Worm (Caenorhabditis elegans) whole organism, L3 larva: Measurements from ENCODE around the gene T26C11.4.

Source experiments
- ZK546.5 ChIP-seq: sonication (generic microtip); optimal IDR thresholded peaks from 2 replicates; lab custom pipeline; 2017; ENCODE audit warnings: missing biosample characterization, missing genetic modification characterization
- ama-1 ChIP-seq: fragments of 150-350 bp; optimal IDR thresholded peaks from 2 replicates; lab custom pipeline; 2018
- ceh-28 ChIP-seq: fragments of 150-350 bp; optimal IDR thresholded peaks from 2 replicates; lab custom pipeline; 2014; ENCODE audit warnings: missing biosample characterization, missing genetic modification reagents, missing genetic modification characterization
- ceh-82 ChIP-seq: fragments of 150-350 bp; optimal IDR thresholded peaks from 2 replicates; lab custom pipeline; 2014; ENCODE audit warnings: missing biosample characterization, missing genetic modification characterization
- ceh-9 ChIP-seq: sonication (generic microtip); optimal IDR thresholded peaks from 2 replicates; lab custom pipeline; 2018; ENCODE audit warnings: missing biosample characterization, missing genetic modification characterization
- egl-27 ChIP-seq: sonication (generic microtip); optimal IDR thresholded peaks from 4 replicates; lab custom pipeline; 2017; ENCODE audit warnings: missing biosample characterization, missing genetic modification reagents, missing genetic modification characterization
- egl-5 ChIP-seq: fragments of 150-350 bp; optimal IDR thresholded peaks from 2 replicates; lab custom pipeline; 2017; ENCODE audit warnings: missing biosample characterization, missing genetic modification reagents, missing genetic modification characterization, inconsistent platforms
- elt-1 ChIP-seq: fragments of 150-350 bp; optimal IDR thresholded peaks from 2 replicates; lab custom pipeline; 2014; ENCODE audit warnings: missing biosample characterization, missing genetic modification characterization
- elt-2 ChIP-seq: sonication (generic microtip); optimal IDR thresholded peaks from 2 replicates; lab custom pipeline; 2016; ENCODE audit warnings: missing genetic modification reagents, mild to moderate bottlenecking, missing genetic modification characterization, missing compliant biosample characterization
- eor-1 ChIP-seq, 2 experiments: fragments of 150-350 bp; optimal IDR thresholded peaks; 2 replicates each; lab custom pipeline; 2014 to 2018; ENCODE audit warnings: missing biosample characterization in 2 of 2, missing genetic modification characterization in 2 of 2
- fkh-10 ChIP-seq: sonication (generic microtip); optimal IDR thresholded peaks from 2 replicates; lab custom pipeline; 2017; ENCODE audit warnings: missing biosample characterization, missing genetic modification reagents, missing genetic modification characterization
- fkh-2 ChIP-seq: fragments of 150-350 bp; optimal IDR thresholded peaks from 2 replicates; lab custom pipeline; 2014; ENCODE audit warnings: missing biosample characterization, missing genetic modification reagents, missing genetic modification characterization
- fos-1 ChIP-seq: fragments of 150-350 bp; optimal IDR thresholded peaks from 2 replicates; lab custom pipeline; 2014; ENCODE audit warnings: missing biosample characterization, missing genetic modification characterization
- hmg-11 ChIP-seq: sonication (generic microtip); optimal IDR thresholded peaks from 2 replicates; lab custom pipeline; 2016; ENCODE audit warnings: missing genetic modification characterization, missing compliant biosample characterization
- jun-1 ChIP-seq: fragments of 150-350 bp; optimal IDR thresholded peaks from 2 replicates; lab custom pipeline; 2014; ENCODE audit warnings: missing biosample characterization, missing genetic modification reagents, missing genetic modification characterization
- lin-15B ChIP-seq: fragments of 150-350 bp; optimal IDR thresholded peaks from 2 replicates; lab custom pipeline; 2014; ENCODE audit warnings: missing biosample characterization, missing genetic modification characterization
- lin-39 ChIP-seq: fragments of 150-350 bp; optimal IDR thresholded peaks from 2 replicates; lab custom pipeline; 2018; ENCODE audit warnings: missing biosample characterization, missing genetic modification reagents, missing genetic modification characterization
- lsy-12 ChIP-seq: sonication (generic microtip); optimal IDR thresholded peaks from 2 replicates; lab custom pipeline; 2016; ENCODE audit warnings: mild to moderate bottlenecking, missing genetic modification characterization, missing compliant biosample characterization
- mdl-1 ChIP-seq: fragments of 150-350 bp; optimal IDR thresholded peaks from 2 replicates; lab custom pipeline; 2014; ENCODE audit warnings: missing biosample characterization, missing genetic modification characterization
- mml-1 ChIP-seq: fragments of 150-350 bp; sonication (generic microtip); optimal IDR thresholded peaks from 3 replicates; lab custom pipeline; 2014; ENCODE audit warnings: missing biosample characterization, missing genetic modification characterization
- nfya-1 ChIP-seq: sonication (generic microtip); optimal IDR thresholded peaks from 2 replicates; lab custom pipeline; 2017; ENCODE audit warnings: missing genetic modification characterization, mild to moderate bottlenecking, missing compliant biosample characterization, antibody characterized with exemption, moderate library complexity; ENCODE audit not compliant: insufficient read depth
- nhr-11 ChIP-seq: fragments of 150-350 bp; optimal IDR thresholded peaks from 2 replicates; lab custom pipeline; 2014; ENCODE audit warnings: missing biosample characterization, missing genetic modification characterization
- nhr-12 ChIP-seq: fragments of 150-350 bp; optimal IDR thresholded peaks from 2 replicates; lab custom pipeline; 2014; ENCODE audit warnings: missing biosample characterization, missing genetic modification characterization
- nhr-23 ChIP-seq: fragments of 150-350 bp; optimal IDR thresholded peaks from 2 replicates; lab custom pipeline; 2014; ENCODE audit warnings: missing biosample characterization, missing genetic modification reagents, missing genetic modification characterization
- nhr-237 ChIP-seq: fragments of 150-350 bp; optimal IDR thresholded peaks from 2 replicates; lab custom pipeline; 2014; ENCODE audit warnings: missing biosample characterization, missing genetic modification characterization
- nhr-28 ChIP-seq: fragments of 150-350 bp; optimal IDR thresholded peaks from 2 replicates; lab custom pipeline; 2014; ENCODE audit warnings: missing biosample characterization, missing genetic modification characterization
- nhr-43 ChIP-seq: sonication (generic microtip); optimal IDR thresholded peaks from 2 replicates; lab custom pipeline; 2016; ENCODE audit warnings: mild to moderate bottlenecking, missing genetic modification characterization, missing compliant biosample characterization; ENCODE audit not compliant: poor library complexity, severe bottlenecking
- nhr-67 ChIP-seq: fragments of 150-350 bp; optimal IDR thresholded peaks from 2 replicates; lab custom pipeline; 2014; ENCODE audit warnings: missing biosample characterization, missing genetic modification characterization
- nhr-76 ChIP-seq: fragments of 150-350 bp; sonication (generic microtip); optimal IDR thresholded peaks from 5 replicates; lab custom pipeline; 2014; ENCODE audit warnings: missing biosample characterization, missing genetic modification characterization
- nhr-77 ChIP-seq: fragments of 150-350 bp; optimal IDR thresholded peaks from 2 replicates; lab custom pipeline; 2014; ENCODE audit warnings: missing biosample characterization, missing genetic modification characterization
- pha-4 ChIP-seq: fragments of 150-350 bp; optimal IDR thresholded peaks from 2 replicates; lab custom pipeline; 2014; ENCODE audit warnings: missing biosample characterization, missing genetic modification reagents, missing genetic modification characterization
- sea-2 ChIP-seq: fragments of 150-350 bp; sonication (generic microtip); optimal IDR thresholded peaks from 4 replicates; lab custom pipeline; 2014; ENCODE audit warnings: missing biosample characterization, missing genetic modification reagents, missing genetic modification characterization
- skn-1 ChIP-seq: fragments of 150-350 bp; optimal IDR thresholded peaks from 2 replicates; lab custom pipeline; 2014; ENCODE audit warnings: missing biosample characterization, missing genetic modification characterization
- snpc-4 ChIP-seq: fragments of 150-350 bp; optimal IDR thresholded peaks from 2 replicates; lab custom pipeline; 2014; ENCODE audit warnings: missing biosample characterization, missing genetic modification characterization
- tbx-2 ChIP-seq: sonication (generic microtip); optimal IDR thresholded peaks from 2 replicates; lab custom pipeline; 2016; ENCODE audit warnings: mild to moderate bottlenecking, missing genetic modification characterization, missing compliant biosample characterization
- unc-62 ChIP-seq: fragments of 150-350 bp; sonication (generic microtip); optimal IDR thresholded peaks from 4 replicates; lab custom pipeline; 2014; ENCODE audit warnings: missing biosample characterization, missing genetic modification reagents, missing genetic modification characterization
- zag-1 ChIP-seq: fragments of 150-350 bp; optimal IDR thresholded peaks from 2 replicates; lab custom pipeline; 2014; ENCODE audit warnings: missing biosample characterization, missing genetic modification characterization
- ztf-11 ChIP-seq: fragments of 150-350 bp; optimal IDR thresholded peaks from 2 replicates; lab custom pipeline; 2014; ENCODE audit warnings: missing biosample characterization, missing genetic modification characterization
- ztf-4 ChIP-seq: fragments of 150-350 bp; optimal IDR thresholded peaks from 2 replicates; lab custom pipeline; 2014; ENCODE audit warnings: missing biosample characterization, missing genetic modification characterization

Gene T26C11.4

ce11 chrX:1870991-1871390, 25.6 kb upstream of the T26C11.4 start:
- TF ChIP-seq lsy-12 (tag; lab: Kevin White, UChicago) (no peak), ama-1 (no peak), jun-1 (no peak), nhr-77 (tag; lab: Kevin White, UChicago) (no peak), nhr-12 (tag; lab: Kevin White, UChicago) (no peak), fos-1 (tag; lab: Kevin White, UChicago) (no peak), eor-1 (tag; optimal IDR thresholded peaks at IDR 0.05; lab: Kevin White, UChicago) (no peak), pha-4 (tag; lab: Kevin White, UChicago) (peak; percentile 86), ceh-9 (tag; lab: Kevin White, UChicago) (no peak), ceh-28 (tag; lab: Kevin White, UChicago) (peak; percentile 14), ceh-82 (tag; lab: Kevin White, UChicago) (no peak), ztf-11 (no peak), ZK546.5 (tag; lab: Kevin White, UChicago) (no peak), nhr-11 (tag; lab: Kevin White, UChicago) (no peak), skn-1 (tag; lab: Kevin White, UChicago) (no peak), mdl-1 (no peak), sea-2 (no peak), elt-2 (tag; lab: Kevin White, UChicago) (no peak), nfya-1 (peak; percentile 99)

DNA sequence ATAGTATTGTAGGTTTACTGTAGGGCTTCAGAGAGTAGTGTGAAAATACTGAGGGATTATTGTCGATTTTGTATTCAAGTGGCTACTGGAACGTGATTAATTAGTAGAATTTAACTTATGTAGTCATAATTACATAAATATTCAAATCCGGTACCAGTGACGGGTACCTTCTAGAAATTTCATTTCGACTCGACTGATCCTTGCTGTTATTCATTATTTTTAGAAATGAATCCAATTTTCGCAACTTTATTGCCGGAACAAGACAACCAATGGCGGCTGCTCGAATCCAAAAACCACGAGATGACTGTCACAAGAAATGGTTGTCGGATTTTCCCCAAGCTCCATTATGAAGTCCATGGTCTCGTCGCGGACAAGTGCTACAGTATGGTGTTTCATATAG, 19.6 kb upstream of the T26C11.4 start, which contains the start of gene tbx-41:
Gene tbx-41 (plus strand): TSS at position 301 of the 400 bp plus-strand sequence.
- TF ChIP-seq nhr-11 (tag; lab: Kevin White, UChicago) (no peak), mml-1 (tag; lab: Kevin White, UChicago) (no peak), pha-4 (tag; lab: Kevin White, UChicago) (no peak), jun-1 (no peak)

DNA sequence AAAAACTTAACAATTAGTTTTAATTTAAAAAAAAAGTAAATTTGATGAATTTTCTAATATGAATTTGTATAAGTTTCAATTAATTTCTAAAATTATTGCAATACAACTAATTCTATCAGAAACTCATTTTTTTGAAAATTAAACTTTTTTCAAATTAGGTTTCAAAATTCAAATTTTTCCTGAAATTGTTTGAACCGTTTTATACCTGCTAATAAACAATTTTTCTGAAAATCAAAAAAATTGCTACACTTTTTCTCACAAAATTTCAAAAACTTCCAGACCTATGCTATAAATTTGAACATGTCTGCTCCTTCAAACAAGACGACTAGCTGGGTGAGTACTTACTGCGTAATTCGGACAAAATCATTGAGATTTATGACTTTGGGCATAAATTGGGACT, 15.1 kb upstream of the T26C11.4 start, which contains the start of gene T26C11.8:
Gene T26C11.8 (plus strand): TSS at position 301 of the 400 bp plus-strand sequence.
- TF ChIP-seq lin-39 (tag; lab: Kevin White, UChicago) (no peak), fkh-2 (no peak), lsy-12 (tag; lab: Kevin White, UChicago) (no peak), ceh-82 (tag; lab: Kevin White, UChicago) (no peak), nhr-12 (tag; lab: Kevin White, UChicago) (no peak)

DNA sequence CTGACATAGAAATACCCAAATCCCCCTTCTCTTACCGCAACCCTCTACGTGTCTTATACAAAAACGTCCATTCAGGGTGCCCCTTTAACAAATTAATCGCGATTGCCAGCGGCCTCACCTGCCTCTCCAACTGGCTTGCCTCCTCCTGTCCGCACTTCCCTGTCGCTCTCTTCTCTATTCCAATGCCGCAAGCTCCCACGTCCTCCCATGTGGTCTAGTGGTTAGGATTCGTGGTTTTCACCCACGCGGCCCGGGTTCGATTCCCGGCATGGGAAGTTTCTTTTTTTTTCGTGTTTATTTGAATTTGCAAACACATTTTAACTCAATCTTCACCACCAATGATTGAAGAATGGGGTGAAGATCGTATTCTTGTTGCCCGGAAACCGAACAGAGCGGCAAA, 13.3 kb upstream of the T26C11.4 start:
- peak; percentile 61 for TF ChIP-seq hmg-11 (tag; lab: Kevin White, UChicago)
- peak; percentile 68 for TF ChIP-seq lsy-12 (tag; lab: Kevin White, UChicago)
- peak; percentile 3 for TF ChIP-seq jun-1
- peak; percentile 67 for TF ChIP-seq nhr-43
- TF ChIP-seq ztf-11 = no peak
- peak; percentile 37 for TF ChIP-seq pha-4 (tag; lab: Kevin White, UChicago)
- TF ChIP-seq ztf-4 (tag; lab: Kevin White, UChicago) = no peak
- TF ChIP-seq nfya-1 = peak; percentile 36
- TF ChIP-seq elt-2 (tag; lab: Kevin White, UChicago) = peak; percentile 16
- no peak for TF ChIP-seq ceh-9 (tag; lab: Kevin White, UChicago)
- TF ChIP-seq nhr-67 = no peak
- TF ChIP-seq ceh-28 (tag; lab: Kevin White, UChicago) = peak; percentile 33
- TF ChIP-seq egl-27 = no peak
- no peak for TF ChIP-seq unc-62 (GFP tag; lab: Kevin White, UChicago)
- TF ChIP-seq tbx-2 (tag; lab: Kevin White, UChicago) = peak; percentile 61
- peak; percentile 6 for TF ChIP-seq nhr-23 (tag; lab: Kevin White, UChicago)

- no peak for TF ChIP-seq elt-1 (tag; lab: Kevin White, UChicago)
- TF ChIP-seq nhr-11 (tag; lab: Kevin White, UChicago) = no peak
- no peak for TF ChIP-seq egl-27
- no peak for TF ChIP-seq ztf-11
- TF ChIP-seq nhr-237 (tag; lab: Kevin White, UChicago) = no peak
- no peak for TF ChIP-seq tbx-2 (tag; lab: Kevin White, UChicago)
- TF ChIP-seq, all 47 proteins: peak for 0
These were observed 12.4 kb upstream of the T26C11.4 start for ce11 chrX:1857777-1858176.

- TF ChIP-seq nhr-77 (tag; lab: Kevin White, UChicago) = no peak
- peak; percentile 26 for TF ChIP-seq egl-5 (tag; lab: Kevin White, UChicago)
- no peak for TF ChIP-seq fos-1 (tag; lab: Kevin White, UChicago)
- TF ChIP-seq lsy-12 (tag; lab: Kevin White, UChicago) = peak; percentile 65
- no peak for TF ChIP-seq nhr-28 (tag; lab: Kevin White, UChicago)
- no peak for TF ChIP-seq nhr-76
- TF ChIP-seq elt-1 (tag; lab: Kevin White, UChicago) = peak; percentile 2
- TF ChIP-seq nfya-1 = peak; percentile 78
- TF ChIP-seq elt-2 (tag; lab: Kevin White, UChicago) = no peak
- no peak for TF ChIP-seq ceh-82 (tag; lab: Kevin White, UChicago)
- peak; percentile 50 for TF ChIP-seq skn-1 (tag; lab: Kevin White, UChicago)
- TF ChIP-seq lin-39 (tag; lab: Kevin White, UChicago) = peak; percentile 72
- TF ChIP-seq zag-1 (tag; lab: Kevin White, UChicago) = no peak
- no peak for TF ChIP-seq egl-27
- TF ChIP-seq nhr-12 (tag; lab: Kevin White, UChicago) = no peak
- TF ChIP-seq unc-62 (GFP tag; lab: Kevin White, UChicago) = no peak
- peak; percentile 65 for TF ChIP-seq pha-4 (tag; lab: Kevin White, UChicago)
- peak; percentile 64 for TF ChIP-seq hmg-11 (tag; lab: Kevin White, UChicago)
- TF ChIP-seq sea-2 = no peak
- TF ChIP-seq lin-15B (tag; lab: Kevin White, UChicago) = peak; percentile 88
- no peak for TF ChIP-seq ztf-4 (tag; lab: Kevin White, UChicago)
- TF ChIP-seq jun-1 = peak; percentile 14
- peak; percentile 38 for TF ChIP-seq fkh-10
- TF ChIP-seq snpc-4 = peak; percentile 36
- TF ChIP-seq nhr-237 (tag; lab: Kevin White, UChicago) = no peak
These were observed 10.8 kb upstream of the T26C11.4 start, which contains the start of gene ceh-39 for ce11 chrX:1856160-1856559. TSS of gene ceh-39 (minus strand) at chrX:1856172.
